Fruit fly (Drosophila melanogaster): ENCODE measurements around the gene Snoo.

Gene Snoo

DNA sequence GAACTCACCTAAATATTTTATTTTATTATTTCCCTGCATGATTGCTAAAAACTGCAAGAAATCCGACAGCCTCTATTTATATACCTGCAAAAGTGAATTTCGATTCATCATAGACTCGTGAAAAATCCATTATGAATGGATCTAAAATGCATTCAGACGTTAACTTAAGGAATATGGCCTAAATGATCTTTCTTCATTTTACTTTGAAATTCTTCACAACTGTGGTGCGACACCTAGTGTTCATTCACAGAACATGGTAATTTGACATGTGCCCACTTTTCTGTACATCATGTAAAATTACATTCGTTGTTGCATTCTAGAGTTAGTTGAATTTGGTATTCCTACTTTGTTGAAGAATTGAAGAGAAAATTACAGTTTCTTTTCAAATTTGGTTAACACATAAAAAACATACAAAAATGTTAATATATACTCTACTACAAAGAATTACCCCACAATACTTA is 93.3 kb downstream of the Snoo start, which contains the start of gene Spn28Db (continued):
- TF ChIP-seq H2.0 (GFP tag; IDR thresholded peaks at IDR 0.05) (no peak), CG31388 (GFP tag; optimal IDR thresholded peaks at IDR 0.05) (peak; percentile 3), Dp (GFP tag; optimal IDR thresholded peaks at IDR 0.05) (peak; percentile 9), CG13123 (GFP tag; optimal IDR thresholded peaks at IDR 0.05) (peak; percentile 1), luna (GFP tag; optimal IDR thresholded peaks at IDR 0.05) (no peak), CG30431 (GFP tag; optimal IDR thresholded peaks at IDR 0.05) (no peak), Dek (tag; optimal IDR thresholded peaks at IDR 0.05) (peak; percentile 4), CG16813 (GFP tag; IDR thresholded peaks at IDR 0.05; ENCODE audit: partially characterized antibody) (peak; percentile 69), Side (GFP tag; optimal IDR thresholded peaks at IDR 0.05) (peak; percentile 26), sob (GFP tag; IDR thresholded peaks at IDR 0.05) (peak; percentile 58; the same call in 1 of the 2 replicates), sim (GFP tag; IDR thresholded peaks at IDR 0.05) (no peak), Scr (GFP tag; IDR thresholded peaks at IDR 0.05; ENCODE audit: partially characterized antibody) (peak; percentile 29; the same call in 1 of the 2 replicates), slou (GFP tag; optimal IDR thresholded peaks at IDR 0.05) (peak; percentile 16), CG13624 (GFP tag; optimal IDR thresholded peaks at IDR 0.05) (peak; percentile 34), Med (GFP tag) (peak; percentile 80), Dip2 (GFP tag; IDR thresholded peaks at IDR 0.05) (peak; percentile 96), Optix (GFP tag; IDR thresholded peaks at IDR 0.05) (no peak), CG6654 (GFP tag; optimal IDR thresholded peaks at IDR 0.05) (no peak), NK7.1 (GFP tag; optimal IDR thresholded peaks at IDR 0.05) (no peak), maf-S (GFP tag; optimal IDR thresholded peaks at IDR 0.05) (no peak), CG7839 (tag; optimal IDR thresholded peaks at IDR 0.05) (peak; percentile 37), inv (GFP tag; IDR thresholded peaks at IDR 0.05; ENCODE audit: partially characterized antibody) (peak; percentile 31; the same call in 1 of the 2 replicates), chn (GFP tag; optimal IDR thresholded peaks at IDR 0.05) (peak; percentile 2), Vsx1 (GFP tag; optimal IDR thresholded peaks at IDR 0.05) (no peak), CG14710 (tag; optimal IDR thresholded peaks at IDR 0.05) (peak; percentile 9), CG9876 (GFP tag; optimal IDR thresholded peaks at IDR 0.05) (peak; percentile 39), Awh (GFP tag; IDR thresholded peaks at IDR 0.05) (no peak), lbe (GFP tag; optimal IDR thresholded peaks at IDR 0.05) (no peak), Xbp1 (GFP tag; optimal IDR thresholded peaks at IDR 0.05) (peak; percentile 36), Bgb (GFP tag; IDR thresholded peaks at IDR 0.05; ENCODE audit: partially characterized antibody) (peak; percentile 86), Sox102F (GFP tag; optimal IDR thresholded peaks at IDR 0.05) (no peak), Myb (GFP tag; optimal IDR thresholded peaks at IDR 0.05) (peak; percentile 76), bbx (GFP tag; IDR thresholded peaks at IDR 0.05; ENCODE audit: partially characterized antibody) (0 out of 2 replicates have a peak, but pooled peaks have one; percentile 14), CG10431 (GFP tag; optimal IDR thresholded peaks at IDR 0.05) (no peak), CG15696 (tag; optimal IDR thresholded peaks at IDR 0.05) (peak; percentile 8), NFAT (GFP tag; IDR thresholded peaks at IDR 0.05) (peak; percentile 58; the same call in 1 of the 2 replicates), CG14050 (GFP tag; IDR thresholded peaks at IDR 0.05) (no peak), Jarid2 (GFP tag; optimal IDR thresholded peaks at IDR 0.05) (peak; percentile 9), gem (tag; optimal IDR thresholded peaks at IDR 0.05) (no peak), chif (GFP tag; optimal IDR thresholded peaks at IDR 0.05) (peak in 1 of 2 experiments; percentile 28), CG8089 (GFP tag; optimal IDR thresholded peaks at IDR 0.05) (no peak), tio (GFP tag; optimal IDR thresholded peaks at IDR 0.05) (no peak), Opbp (GFP tag; IDR thresholded peaks at IDR 0.05; ENCODE audit: partially characterized antibody) (peak; percentile 76; the same call in 2 of the 3 replicates), Lim3 (GFP tag; IDR thresholded peaks at IDR 0.05) (no peak), CG10543 (GFP tag; optimal IDR thresholded peaks at IDR 0.05) (no peak), Doc3 (GFP tag; IDR thresholded peaks at IDR 0.05; ENCODE audit: partially characterized antibody) (no peak), CG42726 (GFP tag; IDR thresholded peaks at IDR 0.05; ENCODE audit: partially characterized antibody) (peak; percentile 62), CG15601 (tag; optimal IDR thresholded peaks at IDR 0.05) (peak; percentile 84), gsb (GFP tag; IDR thresholded peaks at IDR 0.05) (no peak), stwl (tag; optimal IDR thresholded peaks at IDR 0.05) (peak; percentile 93)

Measured in whole organism, embryonic.